Worm (Caenorhabditis elegans) whole organism, L1 larva: ENCODE data around the gene mrpl-11.

ENCODE experiments used
- aly-2 ChIP-seq: fragments of 150-350 bp; optimal IDR thresholded peaks from 2 replicates; lab custom pipeline; 2014; ENCODE audit warnings: missing biosample characterization, missing genetic modification characterization
- egl-13 ChIP-seq: sonication (generic microtip); optimal IDR thresholded peaks from 2 replicates; lab custom pipeline; 2016; ENCODE audit warnings: missing genotype, missing genetic modification reagents, missing genetic modification characterization, missing compliant biosample characterization
- fkh-10 ChIP-seq: sonication (generic microtip); optimal IDR thresholded peaks from 2 replicates; lab custom pipeline; 2017; ENCODE audit warnings: missing biosample characterization, missing genetic modification reagents, missing genetic modification characterization
- lsy-2 ChIP-seq, 2 experiments: fragments of 150-350 bp; optimal IDR thresholded peaks; 2 replicates each; lab custom pipeline; 2014; ENCODE audit warnings: missing biosample characterization in 2 of 2, missing genetic modification characterization in 2 of 2
- nhr-76 ChIP-seq: sonication (generic microtip); optimal IDR thresholded peaks from 2 replicates; lab custom pipeline; 2017; ENCODE audit warnings: missing biosample characterization, missing genetic modification characterization
- pqm-1 ChIP-seq: sonication (generic microtip); optimal IDR thresholded peaks from 3 replicates; lab custom pipeline; 2017; ENCODE audit warnings: missing biosample characterization, missing genetic modification characterization
- tbx-2 ChIP-seq: sonication (generic microtip); optimal IDR thresholded peaks from 2 replicates; lab custom pipeline; 2016; ENCODE audit warnings: missing genetic modification characterization, missing compliant biosample characterization
- unc-86 ChIP-seq: sonication (generic microtip); optimal IDR thresholded peaks from 2 replicates; lab custom pipeline; 2016; ENCODE audit warnings: missing genetic modification characterization, missing compliant biosample characterization
- zag-1 ChIP-seq: fragments of 150-350 bp; optimal IDR thresholded peaks from 2 replicates; lab custom pipeline; 2014; ENCODE audit warnings: missing biosample characterization, missing genetic modification characterization

- TF ChIP-seq lsy-2 (tag; optimal IDR thresholded peaks at IDR 0.05; lab: Kevin White, UChicago) (no peak), nhr-76 (tag; lab: Kevin White, UChicago) (no peak), tbx-2 (no peak), unc-86 (no peak), pqm-1 (tag; lab: Kevin White, UChicago) (no peak), aly-2 (no peak), fkh-10 (no peak), egl-13 (tag; lab: Kevin White, UChicago) (no peak), zag-1 (tag; lab: Kevin White, UChicago) (no peak)
These were observed 13.9 kb downstream of the mrpl-11 start, which contains the start of gene ZK370.4 for ce11 chrIII:8731310-8731709.
